Worm (Caenorhabditis elegans) whole organism, young adult: ENCODE measurements around the gene C49C3.4.

Source experiments
- B0035.1 ChIP-seq: sonication (generic microtip); optimal IDR thresholded peaks from 2 replicates; lab custom pipeline; 2016; ENCODE audit warnings: missing genetic modification characterization, mild to moderate bottlenecking, missing compliant biosample characterization, missing genotype, missing genetic modification reagents
- B0261.1 ChIP-seq: sonication (generic microtip); optimal IDR thresholded peaks from 2 replicates; lab custom pipeline; 2016; ENCODE audit warnings: mild to moderate bottlenecking, missing genetic modification characterization, moderate library complexity, missing compliant biosample characterization
- F10E7.11 ChIP-seq: sonication (generic microtip); optimal IDR thresholded peaks from 2 replicates; lab custom pipeline; 2017; ENCODE audit warnings: mild to moderate bottlenecking, missing genetic modification characterization, moderate library complexity, missing compliant biosample characterization
- F39B2.1 ChIP-seq: fragments of 200-800 bp; sonication (Bioruptor generic); IDR thresholded peaks from 2 replicates; pipeline ENCODE4 v1.3.6; 2022; ENCODE audit warnings: missing genetic modification reagents, missing genetic modification characterization, missing compliant biosample characterization
- F49E8.2 ChIP-seq: sonication (generic microtip); optimal IDR thresholded peaks from 3 replicates; lab custom pipeline; 2017; ENCODE audit warnings: missing genetic modification characterization, mild to moderate bottlenecking, missing compliant biosample characterization, antibody characterized with exemption, moderate library complexity; ENCODE audit not compliant: insufficient read depth
- F55B11.4 ChIP-seq: sonication (generic microtip); optimal IDR thresholded peaks from 2 replicates; lab custom pipeline; 2016; ENCODE audit warnings: missing compliant biosample characterization, missing genetic modification characterization, borderline replicate concordance; ENCODE audit not compliant: insufficient read depth
- Y95B8A.8 ChIP-seq: fragments of 200-800 bp; sonication (Bioruptor generic); IDR thresholded peaks from 2 replicates; pipeline ENCODE4 v1.3.6; 2022; ENCODE audit warnings: missing genetic modification reagents, missing genetic modification characterization, missing compliant biosample characterization
- ZK185.1 ChIP-seq: sonication (generic microtip); optimal IDR thresholded peaks from 2 replicates; lab custom pipeline; 2016; ENCODE audit warnings: mild to moderate bottlenecking, missing genetic modification characterization, missing compliant biosample characterization; ENCODE audit not compliant: poor library complexity, severe bottlenecking
- athp-1 ChIP-seq: sonication (generic microtip); optimal IDR thresholded peaks from 2 replicates; lab custom pipeline; 2017; ENCODE audit warnings: mild to moderate bottlenecking, missing genetic modification characterization, missing compliant biosample characterization
- ceh-100 ChIP-seq: fragments of 200-800 bp; sonication (Bioruptor generic); IDR thresholded peaks from 2 replicates; pipeline ENCODE4 v1.3.6; 2022; ENCODE audit warnings: missing genetic modification reagents, missing genetic modification characterization, missing compliant biosample characterization
- ceh-58 ChIP-seq: fragments of 200-800 bp; sonication (Bioruptor generic); IDR thresholded peaks from 2 replicates; pipeline ENCODE4 v1.3.6; 2022; ENCODE audit warnings: missing genetic modification characterization, missing compliant biosample characterization
- ceh-79 ChIP-seq: sonication (generic microtip); optimal IDR thresholded peaks from 2 replicates; lab custom pipeline; 2017; ENCODE audit warnings: mild to moderate bottlenecking, missing genetic modification characterization, missing compliant biosample characterization
- ceh-91 ChIP-seq: fragments of 200-800 bp; sonication (Bioruptor generic); IDR thresholded peaks from 2 replicates; pipeline ENCODE4 v1.3.6; 2022; ENCODE audit warnings: missing genetic modification reagents, missing genetic modification characterization, missing compliant biosample characterization
- chd-7 ChIP-seq: sonication (generic microtip); optimal IDR thresholded peaks from 2 replicates; lab custom pipeline; 2016; ENCODE audit warnings: mild to moderate bottlenecking, missing genetic modification characterization, moderate library complexity, missing compliant biosample characterization
- die-1 ChIP-seq: sonication (generic microtip); optimal IDR thresholded peaks from 2 replicates; lab custom pipeline; 2016; ENCODE audit warnings: missing genotype, mild to moderate bottlenecking, missing genetic modification characterization, missing compliant biosample characterization
- dpff-1 ChIP-seq: sonication (generic microtip); optimal IDR thresholded peaks from 2 replicates; lab custom pipeline; 2017; ENCODE audit warnings: mild to moderate bottlenecking, missing genetic modification characterization, missing compliant biosample characterization
- dpl-1 ChIP-seq: fragments of 150-350 bp; optimal IDR thresholded peaks from 2 replicates; lab custom pipeline; 2014; ENCODE audit warnings: missing biosample characterization, missing genetic modification reagents, missing genetic modification characterization
- egl-18 ChIP-seq: fragments of 200-800 bp; sonication (Bioruptor generic); IDR thresholded peaks from 2 replicates; pipeline ENCODE4 v1.3.6; 2022; ENCODE audit warnings: missing genetic modification reagents, missing genetic modification characterization, missing compliant biosample characterization
- hlh-12 ChIP-seq: sonication (generic microtip); optimal IDR thresholded peaks from 2 replicates; lab custom pipeline; 2016; ENCODE audit warnings: missing genetic modification characterization, missing compliant biosample characterization
- hmg-1.2 ChIP-seq: fragments of 200-800 bp; sonication (Bioruptor generic); IDR thresholded peaks from 2 replicates; pipeline ENCODE4 v1.3.6; 2022; ENCODE audit warnings: missing genetic modification reagents, missing genetic modification characterization, missing compliant biosample characterization
- hmg-20 ChIP-seq: fragments of 200-800 bp; sonication (Bioruptor generic); IDR thresholded peaks from 2 replicates; pipeline ENCODE4 v1.3.6; 2022; ENCODE audit warnings: missing genetic modification reagents, missing genetic modification characterization, missing compliant biosample characterization
- hrde-1 ChIP-seq: sonication (generic microtip); optimal IDR thresholded peaks from 2 replicates; lab custom pipeline; 2016; ENCODE audit warnings: missing genetic modification characterization, mild to moderate bottlenecking, missing compliant biosample characterization, moderate library complexity, missing genotype, missing genetic modification reagents, borderline replicate concordance
- lsl-1 ChIP-seq: fragments of 200-800 bp; sonication (Bioruptor generic); optimal IDR thresholded peaks from 2 replicates; lab custom pipeline; 2018; ENCODE audit warnings: mild to moderate bottlenecking, missing genetic modification characterization, moderate library complexity, missing compliant biosample characterization
- mxl-1 ChIP-seq: sonication (generic microtip); optimal IDR thresholded peaks from 2 replicates; lab custom pipeline; 2016; ENCODE audit warnings: missing genetic modification characterization, missing compliant biosample characterization
- nfya-2 ChIP-seq: fragments of 200-800 bp; sonication (Bioruptor generic); IDR thresholded peaks from 2 replicates; pipeline ENCODE4 v1.3.6; 2022; ENCODE audit warnings: missing genetic modification reagents, missing genetic modification characterization, missing compliant biosample characterization
- nfyb-1 ChIP-seq: fragments of 200-800 bp; sonication (Bioruptor generic); IDR thresholded peaks from 2 replicates; pipeline ENCODE4 v1.3.6; 2022; ENCODE audit warnings: missing genetic modification reagents, missing genetic modification characterization, missing compliant biosample characterization
- nhr-80 ChIP-seq: sonication (generic microtip); optimal IDR thresholded peaks from 2 replicates; lab custom pipeline; 2016; ENCODE audit warnings: missing genetic modification characterization, missing compliant biosample characterization
- rcor-1 ChIP-seq: fragments of 200-800 bp; sonication (Bioruptor generic); IDR thresholded peaks from 2 replicates; pipeline ENCODE4 v1.3.6; 2022; ENCODE audit warnings: missing genetic modification reagents, missing genetic modification characterization, missing compliant biosample characterization
- repo-1 ChIP-seq: sonication (generic microtip); optimal IDR thresholded peaks from 2 replicates; lab custom pipeline; 2017; ENCODE audit warnings: mild to moderate bottlenecking, missing genetic modification characterization, missing compliant biosample characterization
- snpc-4 ChIP-seq, 5 experiments: fragments of 150-350 bp in 1 of 5; sonication (generic microtip) in 4 of 5; optimal IDR thresholded peaks; 2 replicates each; lab custom pipeline; 2014 to 2018; ENCODE audit warnings: missing genetic modification characterization in 5 of 5, missing biosample characterization in 3 of 5, antibody characterized with exemption in 2 of 5, mild to moderate bottlenecking in 2 of 5, missing compliant biosample characterization in 2 of 5, missing genotype in 2 of 5, moderate library complexity in 2 of 5, missing genetic modification reagents in 1 of 5
- tbx-9 ChIP-seq: sonication (generic microtip); optimal IDR thresholded peaks from 2 replicates; lab custom pipeline; 2016; ENCODE audit warnings: borderline replicate concordance, missing genetic modification characterization, inconsistent platforms, missing compliant biosample characterization
- tlf-1 ChIP-seq: fragments of 200-800 bp; sonication (Bioruptor generic); optimal IDR thresholded peaks from 2 replicates; lab custom pipeline; 2018; ENCODE audit warnings: mild to moderate bottlenecking, missing genetic modification characterization, missing compliant biosample characterization
- unc-130 ChIP-seq: sonication (generic microtip); optimal IDR thresholded peaks from 2 replicates; lab custom pipeline; 2016; ENCODE audit warnings: missing genetic modification reagents, missing genetic modification characterization, missing compliant biosample characterization
- xnd-1 ChIP-seq: sonication (generic microtip); optimal IDR thresholded peaks from 2 replicates; lab custom pipeline; 2016; ENCODE audit warnings: missing genotype, missing genetic modification reagents, missing genetic modification characterization, missing compliant biosample characterization
- ztf-6 ChIP-seq: fragments of 200-800 bp; sonication (Bioruptor generic); IDR thresholded peaks from 2 replicates; pipeline ENCODE4 v1.3.6; 2022; ENCODE audit warnings: missing genetic modification reagents, missing genetic modification characterization, missing compliant biosample characterization

C49C3.4 gene

ce11 chrIV:17293068-17293467 is 27.5 kb upstream of the C49C3.4 start:
- TF ChIP-seq lsl-1 (GFP tag; lab: Kevin White, UChicago) (no peak), nhr-80 (peak; percentile 9), tlf-1 (GFP tag; lab: Kevin White, UChicago) (no peak)

DNA sequence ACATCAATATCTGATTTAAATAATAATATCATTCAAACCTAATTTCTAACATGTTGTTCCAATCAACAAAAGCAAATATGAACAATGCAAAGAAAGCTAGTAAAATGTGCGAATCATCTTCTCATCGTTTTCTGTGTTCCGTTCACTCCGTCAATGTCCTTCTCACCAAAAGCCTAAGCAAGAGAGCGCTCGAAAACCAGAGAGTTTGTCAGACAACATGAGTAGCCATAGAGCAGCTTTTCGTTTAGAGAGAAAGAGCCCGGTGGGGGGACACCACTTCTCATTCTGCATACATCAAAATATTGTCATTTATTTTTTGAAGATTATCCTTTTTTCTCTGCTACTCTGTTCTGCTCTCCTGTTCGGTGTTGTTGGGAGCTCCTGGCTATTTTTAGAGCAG is 26.9 kb upstream of the C49C3.4 start:
- no peak for TF ChIP-seq ZK185.1 (tag; lab: Kevin White, UChicago)
- no peak for TF ChIP-seq egl-18
- TF ChIP-seq F10E7.11 (tag; lab: Kevin White, UChicago): no peak
- TF ChIP-seq athp-1: no peak
- no peak for TF ChIP-seq Y95B8A.8
- no peak for TF ChIP-seq hmg-20 (GFP tag; lab: Robert Waterston, UW)
- TF ChIP-seq hmg-1.2 (GFP tag; lab: Robert Waterston, UW): no peak

- TF ChIP-seq repo-1 (no peak), snpc-4 (GFP tag; optimal IDR thresholded peaks at IDR 0.05; lab: Kevin White, UChicago) (no peak), snpc-4 (tag; optimal IDR thresholded peaks at IDR 0.05; lab: Kevin White, UChicago) (no peak), tbx-9 (tag; lab: Kevin White, UChicago) (no peak), mxl-1 (no peak), hrde-1 (tag; lab: Kevin White, UChicago) (no peak), ceh-79 (tag; lab: Kevin White, UChicago) (no peak), nhr-80 (no peak), F55B11.4 (tag; lab: Kevin White, UChicago) (no peak), ztf-6 (GFP tag; lab: Robert Waterston, UW) (no peak), die-1 (tag; lab: Kevin White, UChicago) (no peak)
Observed at ce11 chrIV:17294489-17294888, 26.1 kb upstream of the C49C3.4 start, which contains the start of gene T28F3.5. Gene T28F3.5, plus strand, starts transcription at chrIV:17294789.

DNA sequence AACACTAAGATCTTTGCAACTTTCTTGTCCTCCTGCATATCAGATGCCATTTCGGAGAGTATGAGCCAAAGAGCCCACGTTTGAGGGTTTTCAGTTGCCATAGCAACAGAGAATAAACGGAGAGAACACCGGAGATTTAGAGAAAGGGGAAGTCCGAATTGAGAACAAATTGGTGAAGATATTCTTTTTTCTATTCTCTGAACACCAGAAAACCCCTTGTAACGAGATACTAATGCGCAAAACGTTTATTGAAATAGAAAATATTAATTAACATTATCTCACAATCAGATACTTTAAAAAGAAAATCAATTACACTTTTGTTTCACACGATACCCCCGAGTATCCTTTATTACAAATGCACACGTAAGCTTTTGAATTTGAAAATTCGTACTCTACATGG is 18.7 kb upstream of the C49C3.4 start, which contains the start of gene ifta-2:
Gene ifta-2, minus strand, starts transcription at position 101 of the 400 bp plus-strand sequence.
- TF ChIP-seq hrde-1 (tag; lab: Kevin White, UChicago) (no peak), xnd-1 (no peak), B0261.1 (tag; lab: Kevin White, UChicago) (no peak), nfyb-1 (GFP tag; lab: Robert Waterston, UW) (no peak), ceh-91 (GFP tag; lab: Robert Waterston, UW) (no peak), rcor-1 (GFP tag; lab: Robert Waterston, UW) (no peak), F49E8.2 (tag; lab: Kevin White, UChicago) (no peak), nfya-2 (no peak), hlh-12 (tag; lab: Kevin White, UChicago) (no peak), F39B2.1 (no peak), ztf-6 (GFP tag; lab: Robert Waterston, UW) (no peak), chd-7 (tag; lab: Kevin White, UChicago) (no peak), ceh-58 (no peak), Y95B8A.8 (no peak), ceh-100 (GFP tag; lab: Robert Waterston, UW) (no peak), dpl-1 (GFP tag; lab: Kevin White, UChicago) (no peak), unc-130 (GFP tag; lab: Kevin White, UChicago) (no peak), dpff-1 (tag; lab: Kevin White, UChicago) (no peak), B0035.1 (tag; lab: Kevin White, UChicago) (no peak), F55B11.4 (tag; lab: Kevin White, UChicago) (no peak)
